Worm (Caenorhabditis elegans) whole organism, young adult: Measurements from ENCODE around the gene chil-23.

Experiments
- B0035.1 ChIP-seq: sonication (generic microtip); optimal IDR thresholded peaks from 2 replicates; lab custom pipeline; 2016; ENCODE audit warnings: missing genetic modification characterization, mild to moderate bottlenecking, missing compliant biosample characterization, missing genotype, missing genetic modification reagents
- B0261.1 ChIP-seq: sonication (generic microtip); optimal IDR thresholded peaks from 2 replicates; lab custom pipeline; 2016; ENCODE audit warnings: mild to moderate bottlenecking, missing genetic modification characterization, moderate library complexity, missing compliant biosample characterization
- C17E4.6 ChIP-seq: fragments of 200-800 bp; sonication (Bioruptor generic); IDR thresholded peaks from 2 replicates; pipeline ENCODE4 v1.3.6; 2022; ENCODE audit warnings: missing genetic modification reagents, missing genetic modification characterization, missing compliant biosample characterization
- F10E7.11 ChIP-seq: sonication (generic microtip); optimal IDR thresholded peaks from 2 replicates; lab custom pipeline; 2017; ENCODE audit warnings: mild to moderate bottlenecking, missing genetic modification characterization, moderate library complexity, missing compliant biosample characterization
- F33H1.4 ChIP-seq: fragments of 200-800 bp; sonication (Bioruptor generic); IDR thresholded peaks from 2 replicates; pipeline ENCODE4 v1.3.6; 2022; ENCODE audit warnings: missing genetic modification reagents, missing genetic modification characterization, missing compliant biosample characterization
- F39B2.1 ChIP-seq: fragments of 200-800 bp; sonication (Bioruptor generic); IDR thresholded peaks from 2 replicates; pipeline ENCODE4 v1.3.6; 2022; ENCODE audit warnings: missing genetic modification reagents, missing genetic modification characterization, missing compliant biosample characterization
- F52B5.7 ChIP-seq: sonication (generic microtip); optimal IDR thresholded peaks from 2 replicates; lab custom pipeline; 2016; ENCODE audit warnings: mild to moderate bottlenecking, missing genetic modification characterization, missing compliant biosample characterization
- F57C9.4 ChIP-seq: sonication (generic microtip); optimal IDR thresholded peaks from 2 replicates; lab custom pipeline; 2017; ENCODE audit warnings: mild to moderate bottlenecking, missing genetic modification characterization, missing compliant biosample characterization
- K11D2.4 ChIP-seq: fragments of 200-800 bp; sonication (Bioruptor generic); IDR thresholded peaks from 2 replicates; pipeline ENCODE4 v1.3.6; 2022; ENCODE audit warnings: missing genetic modification reagents, missing genetic modification characterization, missing compliant biosample characterization
- T26A5.8 ChIP-seq: sonication (generic microtip); optimal IDR thresholded peaks from 2 replicates; lab custom pipeline; 2016; ENCODE audit warnings: missing genetic modification characterization, missing compliant biosample characterization
- Y53G8AR.9 ChIP-seq: fragments of 200-800 bp; sonication (Bioruptor generic); conservative IDR thresholded peaks from 2 replicates; pipeline ENCODE4 v1.3.6; 2022; ENCODE audit warnings: missing genetic modification reagents, missing genetic modification characterization, missing compliant biosample characterization
- Y56A3A.18 ChIP-seq: fragments of 200-800 bp; sonication (Bioruptor generic); IDR thresholded peaks from 2 replicates; pipeline ENCODE4 v1.3.6; 2022; ENCODE audit warnings: missing genetic modification reagents, missing genetic modification characterization, missing compliant biosample characterization
- akir-1 ChIP-seq: fragments of 200-800 bp; sonication (Bioruptor generic); optimal IDR thresholded peaks from 2 replicates; lab custom pipeline; 2018; ENCODE audit warnings: mild to moderate bottlenecking, missing genetic modification characterization, moderate library complexity, missing compliant biosample characterization
- ama-1 ChIP-seq, 3 experiments: fragments of 150-350 bp in 1 of 3; sonication (generic microtip) in 2 of 3; optimal IDR thresholded peaks; 2 replicates each; lab custom pipeline; 2014 to 2018; ENCODE audit warnings: missing biosample characterization in 2 of 3, missing genetic modification characterization in 2 of 3, missing genetic modification reagents in 2 of 3
- aptf-3 ChIP-seq: fragments of 200-800 bp; sonication (Bioruptor generic); IDR thresholded peaks from 2 replicates; pipeline ENCODE4 v1.3.6; 2022; ENCODE audit warnings: missing genetic modification characterization, missing compliant biosample characterization
- attf-3 ChIP-seq: fragments of 200-800 bp; sonication (Bioruptor generic); conservative IDR thresholded peaks from 2 replicates; pipeline ENCODE4 v1.3.6; 2022; ENCODE audit warnings: missing genetic modification reagents, missing genetic modification characterization, missing compliant biosample characterization
- attf-5 ChIP-seq: fragments of 200-800 bp; sonication (Bioruptor generic); optimal IDR thresholded peaks from 2 replicates; lab custom pipeline; 2018; ENCODE audit warnings: mild to moderate bottlenecking, missing genetic modification characterization, missing compliant biosample characterization
- attf-6 ChIP-seq: fragments of 200-800 bp; sonication (Bioruptor generic); IDR thresholded peaks from 2 replicates; pipeline ENCODE4 v1.3.6; 2022; ENCODE audit warnings: missing genetic modification reagents, missing genetic modification characterization, missing compliant biosample characterization
- bed-1 ChIP-seq: fragments of 200-800 bp; sonication (Bioruptor generic); IDR thresholded peaks from 2 replicates; pipeline ENCODE4 v1.3.6; 2022; ENCODE audit warnings: missing genetic modification reagents, missing genetic modification characterization, missing compliant biosample characterization
- ceh-58 ChIP-seq: fragments of 200-800 bp; sonication (Bioruptor generic); IDR thresholded peaks from 2 replicates; pipeline ENCODE4 v1.3.6; 2022; ENCODE audit warnings: missing genetic modification characterization, missing compliant biosample characterization
- chd-7 ChIP-seq: sonication (generic microtip); optimal IDR thresholded peaks from 2 replicates; lab custom pipeline; 2016; ENCODE audit warnings: mild to moderate bottlenecking, missing genetic modification characterization, moderate library complexity, missing compliant biosample characterization
- dpff-1 ChIP-seq: sonication (generic microtip); optimal IDR thresholded peaks from 2 replicates; lab custom pipeline; 2017; ENCODE audit warnings: mild to moderate bottlenecking, missing genetic modification characterization, missing compliant biosample characterization
- dpl-1 ChIP-seq: fragments of 150-350 bp; optimal IDR thresholded peaks from 2 replicates; lab custom pipeline; 2014; ENCODE audit warnings: missing biosample characterization, missing genetic modification reagents, missing genetic modification characterization
- gei-17 ChIP-seq: fragments of 200-800 bp; sonication (Bioruptor generic); optimal IDR thresholded peaks from 2 replicates; lab custom pipeline; 2018; ENCODE audit warnings: mild to moderate bottlenecking, missing genetic modification characterization, missing compliant biosample characterization
- him-1 ChIP-seq: sonication (generic microtip); optimal IDR thresholded peaks from 2 replicates; lab custom pipeline; 2016; ENCODE audit warnings: missing genotype, missing genetic modification reagents, missing genetic modification characterization, missing compliant biosample characterization
- hsf-1 ChIP-seq: fragments of 200-800 bp; sonication (Bioruptor generic); IDR thresholded peaks from 2 replicates; pipeline ENCODE4 v1.3.6; 2022; ENCODE audit warnings: missing genetic modification reagents, missing genetic modification characterization, missing compliant biosample characterization
- let-526 ChIP-seq: fragments of 200-800 bp; sonication (Bioruptor generic); IDR thresholded peaks from 2 replicates; pipeline ENCODE4 v1.3.6; 2022; ENCODE audit warnings: missing genetic modification reagents, missing genetic modification characterization, missing compliant biosample characterization
- lin-35 ChIP-seq, 3 experiments: fragments of 150-350 bp in 2 of 3; sonication (generic microtip) in 1 of 3; optimal IDR thresholded peaks; 2 replicates each; lab custom pipeline; 2014 to 2018; ENCODE audit warnings: missing biosample characterization in 3 of 3, missing genetic modification characterization in 3 of 3, missing genetic modification reagents in 3 of 3
- lin-54 ChIP-seq: fragments of 200-800 bp; sonication (Bioruptor generic); optimal IDR thresholded peaks from 2 replicates; lab custom pipeline; 2018; ENCODE audit warnings: mild to moderate bottlenecking, missing genetic modification characterization, missing compliant biosample characterization
- madf-8 ChIP-seq: fragments of 200-800 bp; sonication (Bioruptor generic); conservative IDR thresholded peaks from 2 replicates; pipeline ENCODE4 v1.3.6; 2022; ENCODE audit warnings: missing genetic modification reagents, missing genetic modification characterization, missing compliant biosample characterization
- mcd-1 ChIP-seq: fragments of 200-800 bp; sonication (Bioruptor generic); IDR thresholded peaks from 2 replicates; pipeline ENCODE4 v1.3.6; 2022; ENCODE audit warnings: missing genetic modification reagents, missing genetic modification characterization, missing compliant biosample characterization
- mes-4 ChIP-seq: sonication (generic microtip); optimal IDR thresholded peaks from 2 replicates; lab custom pipeline; 2016; ENCODE audit warnings: missing genotype, missing genetic modification characterization, missing compliant biosample characterization
- nfya-2 ChIP-seq: fragments of 200-800 bp; sonication (Bioruptor generic); IDR thresholded peaks from 2 replicates; pipeline ENCODE4 v1.3.6; 2022; ENCODE audit warnings: missing genetic modification reagents, missing genetic modification characterization, missing compliant biosample characterization
- nhr-27 ChIP-seq: fragments of 200-800 bp; sonication (Bioruptor generic); optimal IDR thresholded peaks from 2 replicates; lab custom pipeline; 2018; ENCODE audit warnings: mild to moderate bottlenecking, missing genetic modification characterization, moderate library complexity, missing compliant biosample characterization
- pbrm-1 ChIP-seq: fragments of 200-800 bp; sonication (Bioruptor generic); IDR thresholded peaks from 2 replicates; pipeline ENCODE4 v1.3.6; 2022; ENCODE audit warnings: missing genetic modification reagents, missing genetic modification characterization, missing compliant biosample characterization
- pha-4 ChIP-seq: fragments of 150-350 bp; sonication (generic microtip); optimal IDR thresholded peaks from 2 replicates; lab custom pipeline; 2014; ENCODE audit warnings: missing biosample characterization, missing genetic modification reagents, missing genetic modification characterization
- rcor-1 ChIP-seq: fragments of 200-800 bp; sonication (Bioruptor generic); IDR thresholded peaks from 2 replicates; pipeline ENCODE4 v1.3.6; 2022; ENCODE audit warnings: missing genetic modification reagents, missing genetic modification characterization, missing compliant biosample characterization
- sdz-38 ChIP-seq: sonication (generic microtip); optimal IDR thresholded peaks from 2 replicates; lab custom pipeline; 2016; ENCODE audit warnings: missing genotype, missing genetic modification characterization, missing compliant biosample characterization
- ztf-6 ChIP-seq: fragments of 200-800 bp; sonication (Bioruptor generic); IDR thresholded peaks from 2 replicates; pipeline ENCODE4 v1.3.6; 2022; ENCODE audit warnings: missing genetic modification reagents, missing genetic modification characterization, missing compliant biosample characterization

The chil-23 gene

ce11 chrII:9447965-9448364 is 20.4 kb downstream of the chil-23 start, which contains the start of gene chil-18:
TSS of gene chil-18 (plus strand) at chrII:9448265.
- no peak for TF ChIP-seq F10E7.11

- TF ChIP-seq mes-4 (no peak), Y53G8AR.9 (GFP tag; lab: Robert Waterston, UW) (no peak), ama-1 (optimal IDR thresholded peaks at IDR 0.05; lab: Kevin White, UChicago) (no peak), ama-1 (GFP tag; optimal IDR thresholded peaks at IDR 0.05; lab: Kevin White, UChicago) (no peak)
Observed at ce11 chrII:9445368-9445767, 23.0 kb downstream of the chil-23 start, which contains the start of gene R09D1.13. TSS of gene R09D1.13 (minus strand) at chrII:9445468.

- TF ChIP-seq nfya-2 (GFP tag; lab: Robert Waterston, UW) (no peak), aptf-3 (no peak), lin-35 (GFP tag; optimal IDR thresholded peaks at IDR 0.05; lab: Kevin White, UChicago) (no peak), gei-17 (GFP tag; lab: Kevin White, UChicago) (no peak), dpff-1 (tag; lab: Kevin White, UChicago) (no peak), attf-5 (GFP tag; lab: Kevin White, UChicago) (no peak), B0035.1 (no peak), let-526 (GFP tag; lab: Robert Waterston, UW) (no peak), pbrm-1 (GFP tag; lab: Robert Waterston, UW) (no peak), rcor-1 (no peak), C17E4.6 (GFP tag; lab: Robert Waterston, UW) (no peak), K11D2.4 (no peak), Y53G8AR.9 (GFP tag; lab: Robert Waterston, UW) (no peak), B0261.1 (tag; lab: Kevin White, UChicago) (no peak), chd-7 (tag; lab: Kevin White, UChicago) (no peak), F33H1.4 (GFP tag; lab: Robert Waterston, UW) (no peak)
Observed at ce11 chrII:9443522-9443921, 24.9 kb downstream of the chil-23 start, which contains the start of gene chil-15. TSS of gene chil-15 (minus strand) at chrII:9443622.

DNA sequence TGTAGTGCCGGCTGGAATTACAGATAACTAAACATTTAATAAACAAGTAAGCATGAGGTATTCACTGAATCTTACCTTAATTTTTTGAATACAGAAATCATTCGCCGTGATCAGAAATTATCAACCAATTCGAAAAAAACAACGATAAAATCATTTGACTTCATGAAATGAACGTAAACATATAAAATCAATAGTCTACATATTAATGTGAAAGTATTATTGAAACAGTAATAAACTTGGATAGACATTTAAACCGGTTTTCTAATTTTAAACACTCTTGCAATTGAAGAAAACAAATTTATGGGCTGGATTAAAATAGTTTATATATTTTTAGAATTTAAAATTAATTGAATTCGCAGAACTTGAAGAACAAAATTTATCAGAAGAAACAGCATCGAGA is 26.6 kb downstream of the chil-23 start, which contains the start of gene chil-16:
TSS of gene chil-16 (minus strand) at position 101 of the 400 bp plus-strand sequence.
- TF ChIP-seq bed-1 (no peak), lin-54 (no peak), madf-8 (GFP tag; lab: Robert Waterston, UW) (no peak), F39B2.1 (GFP tag; lab: Robert Waterston, UW) (no peak), akir-1 (GFP tag; lab: Kevin White, UChicago) (no peak), pha-4 (no peak), ztf-6 (GFP tag; lab: Robert Waterston, UW) (no peak)
- TF ChIP-seq, all 124 proteins: peak for 0

- TF ChIP-seq F39B2.1 (GFP tag; lab: Robert Waterston, UW) (no peak), hsf-1 (no peak), ama-1 (optimal IDR thresholded peaks at IDR 0.05; lab: Kevin White, UChicago) (no peak), ama-1 (GFP tag; optimal IDR thresholded peaks at IDR 0.05; lab: Kevin White, UChicago) (no peak)
Observed at ce11 chrII:9440060-9440459, 28.4 kb downstream of the chil-23 start, which contains the start of gene chil-17. TSS of gene chil-17 (minus strand) at chrII:9440160.

DNA sequence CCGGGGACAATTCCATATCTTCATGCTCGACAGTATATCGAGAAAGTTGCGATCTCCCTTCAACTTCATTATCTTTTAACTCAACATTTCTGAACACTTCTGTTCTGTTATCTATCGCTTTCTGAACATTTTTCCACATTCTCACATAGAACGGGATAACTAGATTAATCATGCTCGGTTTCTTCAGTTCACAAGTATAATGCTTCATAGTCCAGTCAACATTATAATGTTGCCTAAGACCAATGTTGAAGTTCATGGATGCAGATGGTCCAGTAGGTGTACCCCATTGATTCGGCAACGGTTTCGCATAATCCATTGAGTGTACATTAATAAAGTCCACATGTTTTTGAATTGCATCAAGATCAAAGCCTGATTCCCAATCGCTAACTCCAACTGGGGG is 29.6 kb downstream of the chil-23 start:
- no peak for TF ChIP-seq nhr-27 (tag; lab: Kevin White, UChicago)
- TF ChIP-seq mcd-1 (GFP tag; lab: Robert Waterston, UW) = no peak
- TF ChIP-seq F57C9.4 (tag; lab: Kevin White, UChicago) = no peak
- TF ChIP-seq him-1 (tag; lab: Kevin White, UChicago) = no peak
- no peak for TF ChIP-seq attf-3 (GFP tag; lab: Robert Waterston, UW)
- no peak for TF ChIP-seq Y56A3A.18 (GFP tag; lab: Robert Waterston, UW)
- no peak for TF ChIP-seq ceh-58
- TF ChIP-seq attf-6 (GFP tag; lab: Robert Waterston, UW) = no peak
- no peak for TF ChIP-seq sdz-38 (tag; lab: Kevin White, UChicago)
- TF ChIP-seq gei-17 (GFP tag; lab: Kevin White, UChicago) = no peak
- TF ChIP-seq let-526 (GFP tag; lab: Robert Waterston, UW) = no peak
- no peak for TF ChIP-seq dpl-1 (GFP tag; lab: Kevin White, UChicago)
- TF ChIP-seq T26A5.8 (tag; lab: Kevin White, UChicago) = no peak
- no peak for TF ChIP-seq F52B5.7 (tag; lab: Kevin White, UChicago)
